Worm (Caenorhabditis elegans): ENCODE results near the gene F40G12.7.

F40G12.7 gene

ce11 chrV:14254221-14254620 lies 20.1 kb upstream of the F40G12.7 start, which contains the start of gene K02E11.7:
K02E11.7 (minus strand) TSS chrV:14254321.
- TF ChIP-seq madf-6 (GFP tag; IDR thresholded peaks at IDR 0.05) (no peak), nhr-90 (tag; optimal IDR thresholded peaks at IDR 0.05) (no peak), F23B12.7 (tag; optimal IDR thresholded peaks at IDR 0.05; ENCODE audit: insufficient read depth) (no peak), akir-1 (GFP tag; optimal IDR thresholded peaks at IDR 0.05) (no peak), ama-1 (optimal IDR thresholded peaks at IDR 0.05) (no peak), ama-1 (GFP tag; optimal IDR thresholded peaks at IDR 0.05) (no peak)

ce11 chrV:14256813-14257212 lies 17.6 kb upstream of the F40G12.7 start, which contains the start of gene sre-8:
sre-8 (plus strand) TSS chrV:14257113.
- TF ChIP-seq B0261.1 (tag; optimal IDR thresholded peaks at IDR 0.05) = no peak
- TF ChIP-seq cebp-2 (GFP tag; IDR thresholded peaks at IDR 0.05) = no peak
- no peak for TF ChIP-seq B0035.1 (tag; optimal IDR thresholded peaks at IDR 0.05)
- TF ChIP-seq akir-1 (GFP tag; optimal IDR thresholded peaks at IDR 0.05) = no peak
- no peak for TF ChIP-seq attf-6 (GFP tag; IDR thresholded peaks at IDR 0.05)
- TF ChIP-seq chd-7 (tag; optimal IDR thresholded peaks at IDR 0.05) = no peak
- TF ChIP-seq let-607 (tag; optimal IDR thresholded peaks at IDR 0.05) = no peak
- no peak for TF ChIP-seq pbrm-1 (GFP tag; IDR thresholded peaks at IDR 0.05)
- no peak for TF ChIP-seq lin-40 (tag; optimal IDR thresholded peaks at IDR 0.05)
- no peak for TF ChIP-seq hrde-1 (tag; optimal IDR thresholded peaks at IDR 0.05; ENCODE audit: borderline replicate concordance)
- no peak for TF ChIP-seq repo-1 (tag; optimal IDR thresholded peaks at IDR 0.05)
- no peak for TF ChIP-seq egl-44 (GFP tag; IDR thresholded peaks at IDR 0.05)
- TF ChIP-seq F22D6.2 (tag; optimal IDR thresholded peaks at IDR 0.05) = no peak
- no peak for TF ChIP-seq hsf-1 (GFP tag; IDR thresholded peaks at IDR 0.05)
- TF ChIP-seq fkh-3 (tag; optimal IDR thresholded peaks at IDR 0.05) = no peak
- TF ChIP-seq die-1 (tag; optimal IDR thresholded peaks at IDR 0.05) = no peak
- TF ChIP-seq sea-2 (GFP tag; IDR thresholded peaks at IDR 0.05) = no peak

ce11 chrV:14260831-14261230 lies 13.5 kb upstream of the F40G12.7 start, which contains the start of gene F40G12.2:
F40G12.2 (minus strand) TSS chrV:14260931.
- TF ChIP-seq madf-8 (GFP tag; conservative IDR thresholded peaks at IDR 0.05) = no peak
- no peak for TF ChIP-seq ztf-26 (tag; optimal IDR thresholded peaks at IDR 0.05)
- no peak for TF ChIP-seq cebp-1 (GFP tag; IDR thresholded peaks at IDR 0.05)
- no peak for TF ChIP-seq cebp-1 (tag; optimal IDR thresholded peaks at IDR 0.05)
- no peak for TF ChIP-seq T26A5.8 (tag; optimal IDR thresholded peaks at IDR 0.05)
- TF ChIP-seq lag-1 (GFP tag; IDR thresholded peaks at IDR 0.05) = no peak
- TF ChIP-seq unc-62 (GFP tag; optimal IDR thresholded peaks at IDR 0.05) = no peak
- TF ChIP-seq D2030.7 (GFP tag; IDR thresholded peaks at IDR 0.05) = no peak
- no peak for TF ChIP-seq lsl-1 (GFP tag; optimal IDR thresholded peaks at IDR 0.05)
- no peak for TF ChIP-seq B0035.1 (tag; optimal IDR thresholded peaks at IDR 0.05)
- TF ChIP-seq F39B2.1 (GFP tag; IDR thresholded peaks at IDR 0.05) = no peak
- TF ChIP-seq ceh-58 (GFP tag; IDR thresholded peaks at IDR 0.05) = no peak
- TF ChIP-seq ZK185.1 (tag; optimal IDR thresholded peaks at IDR 0.05; ENCODE audit: poor library complexity, severe bottlenecking) = no peak
- no peak for TF ChIP-seq ekl-4 (GFP tag; IDR thresholded peaks at IDR 0.05)
- no peak for TF ChIP-seq nhr-179 (tag; optimal IDR thresholded peaks at IDR 0.05)
